Fruit fly (Drosophila melanogaster): Measurements from ENCODE around the gene tinc.

DNA sequence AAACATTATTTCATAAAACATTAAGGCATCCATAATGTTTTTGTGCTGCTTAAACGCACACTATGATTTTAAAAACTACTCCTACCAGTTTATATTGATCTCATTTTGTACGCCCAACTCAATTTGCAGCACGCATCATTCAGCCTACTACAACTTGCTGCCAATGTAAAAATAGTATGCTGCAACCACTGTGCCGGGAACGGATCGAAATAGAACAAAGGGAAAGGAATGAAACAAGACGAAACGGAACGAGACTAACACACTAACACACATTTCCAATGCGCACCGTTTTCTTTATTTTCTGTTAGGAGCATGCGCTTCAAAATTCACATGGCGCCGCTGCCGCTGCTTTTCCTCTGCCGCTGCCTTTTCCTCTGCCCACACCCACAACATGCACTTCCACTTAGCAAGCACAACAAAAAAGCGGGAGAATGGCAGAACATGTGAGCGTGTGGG, 34.4 kb upstream of the tinc start:
- TF ChIP-seq Hr96 (GFP tag; optimal IDR thresholded peaks at IDR 0.05), result no peak
- no peak for TF ChIP-seq CG7045 (GFP tag; optimal IDR thresholded peaks at IDR 0.05)
- TF ChIP-seq Crg-1 (GFP tag; optimal IDR thresholded peaks at IDR 0.05), result no peak
- no peak for TF ChIP-seq pad (GFP tag; optimal IDR thresholded peaks at IDR 0.05)
- TF ChIP-seq bab1 (GFP tag; optimal IDR thresholded peaks at IDR 0.05), result no peak
- no peak for TF ChIP-seq CG33017 (tag; optimal IDR thresholded peaks at IDR 0.05)
- no peak for TF ChIP-seq CG12768 (GFP tag; optimal IDR thresholded peaks at IDR 0.05)

All from whole organism, adult.